Worm (Caenorhabditis elegans) whole organism, mixed stage, embryonic: ENCODE data around the gene pgp-5.

Source experiments
- M03D4.4 ChIP-seq: sonication (generic microtip); optimal IDR thresholded peaks from 2 replicates; lab custom pipeline; 2017; ENCODE audit warnings: mild to moderate bottlenecking, missing genetic modification characterization, missing compliant biosample characterization
- bed-3 ChIP-seq: fragments of 200-800 bp; sonication (Bioruptor generic); optimal IDR thresholded peaks from 3 replicates; lab custom pipeline; 2018; ENCODE audit warnings: mild to moderate bottlenecking, missing genetic modification characterization, moderate library complexity, missing compliant biosample characterization
- blmp-1 ChIP-seq: fragments of 150-350 bp; optimal IDR thresholded peaks from 2 replicates; lab custom pipeline; 2014; ENCODE audit warnings: missing biosample characterization, missing genetic modification characterization
- ceh-39 ChIP-seq: fragments of 150-350 bp; optimal IDR thresholded peaks from 2 replicates; lab custom pipeline; 2014; ENCODE audit warnings: missing biosample characterization, missing genetic modification characterization
- ceh-43 ChIP-seq: fragments of 200-800 bp; sonication (Bioruptor generic); optimal IDR thresholded peaks from 2 replicates; lab custom pipeline; 2018; ENCODE audit warnings: mild to moderate bottlenecking, missing genetic modification characterization, moderate library complexity, missing compliant biosample characterization
- ceh-83 ChIP-seq: fragments of 200-800 bp; sonication (Bioruptor generic); optimal IDR thresholded peaks from 2 replicates; lab custom pipeline; 2018; ENCODE audit warnings: mild to moderate bottlenecking, missing genetic modification characterization, missing compliant biosample characterization
- ces-1 ChIP-seq: fragments of 150-350 bp; optimal IDR thresholded peaks from 2 replicates; lab custom pipeline; 2014; ENCODE audit warnings: missing biosample characterization, missing genetic modification reagents, missing genetic modification characterization
- cnd-1 ChIP-seq: fragments of 200-800 bp; sonication (Bioruptor generic); optimal IDR thresholded peaks from 2 replicates; lab custom pipeline; 2018; ENCODE audit warnings: mild to moderate bottlenecking, missing genetic modification characterization, missing compliant biosample characterization
- drap-1 ChIP-seq: fragments of 200-800 bp; sonication (Bioruptor generic); optimal IDR thresholded peaks from 3 replicates; lab custom pipeline; 2018; ENCODE audit warnings: mild to moderate bottlenecking, missing genetic modification characterization, missing compliant biosample characterization
- elt-1 ChIP-seq: sonication (generic microtip); optimal IDR thresholded peaks from 2 replicates; lab custom pipeline; 2017; ENCODE audit warnings: missing genetic modification characterization, mild to moderate bottlenecking, missing compliant biosample characterization, antibody characterized with exemption, moderate library complexity, borderline replicate concordance; ENCODE audit not compliant: insufficient read depth
- elt-3 ChIP-seq: fragments of 150-350 bp; optimal IDR thresholded peaks from 2 replicates; lab custom pipeline; 2014; ENCODE audit warnings: missing biosample characterization, missing genetic modification characterization
- flh-1 ChIP-seq: fragments of 200-800 bp; sonication (Bioruptor generic); optimal IDR thresholded peaks from 2 replicates; lab custom pipeline; 2018; ENCODE audit warnings: mild to moderate bottlenecking, missing genetic modification characterization, moderate library complexity, missing compliant biosample characterization
- ham-2 ChIP-seq: fragments of 200-800 bp; sonication (Bioruptor generic); optimal IDR thresholded peaks from 2 replicates; lab custom pipeline; 2018; ENCODE audit warnings: mild to moderate bottlenecking, missing genetic modification characterization, missing compliant biosample characterization
- hlh-1 ChIP-seq: fragments of 150-350 bp; optimal IDR thresholded peaks from 2 replicates; lab custom pipeline; 2014; ENCODE audit warnings: missing biosample characterization, missing genetic modification reagents, missing genetic modification characterization
- lin-13 ChIP-seq: fragments of 150-350 bp; optimal IDR thresholded peaks from 2 replicates; lab custom pipeline; 2014; ENCODE audit warnings: missing biosample characterization, missing genetic modification characterization
- lin-32 ChIP-seq: fragments of 200-800 bp; sonication (Bioruptor generic); optimal IDR thresholded peaks from 2 replicates; lab custom pipeline; 2018; ENCODE audit warnings: mild to moderate bottlenecking, missing genetic modification characterization, missing compliant biosample characterization
- lsy-2 ChIP-seq: fragments of 150-350 bp; optimal IDR thresholded peaks from 2 replicates; lab custom pipeline; 2014; ENCODE audit warnings: missing biosample characterization, missing genetic modification characterization
- mab-5 ChIP-seq: fragments of 150-350 bp; optimal IDR thresholded peaks from 2 replicates; lab custom pipeline; 2014; ENCODE audit warnings: missing biosample characterization, missing genetic modification characterization
- mep-1 ChIP-seq: fragments of 150-350 bp; optimal IDR thresholded peaks from 2 replicates; lab custom pipeline; 2017; ENCODE audit warnings: missing biosample characterization, missing genetic modification reagents, missing genetic modification characterization, inconsistent platforms
- mls-2 ChIP-seq: sonication (generic microtip); optimal IDR thresholded peaks from 2 replicates; lab custom pipeline; 2016; ENCODE audit warnings: mild to moderate bottlenecking, missing genetic modification characterization, moderate library complexity, missing compliant biosample characterization
- nhr-12 ChIP-seq: fragments of 150-350 bp; optimal IDR thresholded peaks from 2 replicates; lab custom pipeline; 2014; ENCODE audit warnings: missing biosample characterization, missing genetic modification characterization
- nhr-2 ChIP-seq: fragments of 150-350 bp; optimal IDR thresholded peaks from 2 replicates; lab custom pipeline; 2014; ENCODE audit warnings: missing biosample characterization, missing genetic modification characterization
- nhr-237 ChIP-seq: fragments of 150-350 bp; optimal IDR thresholded peaks from 2 replicates; lab custom pipeline; 2014; ENCODE audit warnings: missing biosample characterization, missing genetic modification characterization
- nhr-28 ChIP-seq: fragments of 150-350 bp; optimal IDR thresholded peaks from 2 replicates; lab custom pipeline; 2014; ENCODE audit warnings: missing biosample characterization, missing genetic modification characterization
- nhr-76 ChIP-seq: sonication (generic microtip); optimal IDR thresholded peaks from 2 replicates; lab custom pipeline; 2017; ENCODE audit warnings: missing biosample characterization, missing genetic modification characterization
- pha-4 ChIP-seq: fragments of 150-350 bp; optimal IDR thresholded peaks from 2 replicates; lab custom pipeline; 2018; ENCODE audit warnings: missing biosample characterization, missing genetic modification reagents, missing genetic modification characterization
- sem-2 ChIP-seq: fragments of 200-800 bp; sonication (Bioruptor generic); optimal IDR thresholded peaks from 2 replicates; lab custom pipeline; 2018; ENCODE audit warnings: mild to moderate bottlenecking, missing genetic modification characterization, missing compliant biosample characterization
- snpc-4 ChIP-seq: fragments of 150-350 bp; optimal IDR thresholded peaks from 2 replicates; lab custom pipeline; 2014; ENCODE audit warnings: missing biosample characterization, missing genetic modification characterization
- sptf-1 ChIP-seq: sonication (generic microtip); optimal IDR thresholded peaks from 2 replicates; lab custom pipeline; 2017; ENCODE audit warnings: mild to moderate bottlenecking, missing genetic modification characterization, moderate library complexity, missing compliant biosample characterization
- tbx-8 ChIP-seq: fragments of 200-800 bp; sonication (Bioruptor generic); optimal IDR thresholded peaks from 2 replicates; lab custom pipeline; 2018; ENCODE audit warnings: mild to moderate bottlenecking, missing genetic modification characterization, moderate library complexity, missing compliant biosample characterization
- unc-120 ChIP-seq: sonication (generic microtip); optimal IDR thresholded peaks from 2 replicates; lab custom pipeline; 2017; ENCODE audit warnings: missing genetic modification characterization, missing compliant biosample characterization; ENCODE audit not compliant: poor library complexity, severe bottlenecking
- unc-39 ChIP-seq: fragments of 150-350 bp; optimal IDR thresholded peaks from 2 replicates; lab custom pipeline; 2014; ENCODE audit warnings: missing biosample characterization, missing genetic modification characterization
- unc-62 ChIP-seq: fragments of 150-350 bp; optimal IDR thresholded peaks from 2 replicates; lab custom pipeline; 2014; ENCODE audit warnings: missing biosample characterization, missing genetic modification reagents, missing genetic modification characterization
- zip-8 ChIP-seq: fragments of 150-350 bp; optimal IDR thresholded peaks from 2 replicates; lab custom pipeline; 2014; ENCODE audit warnings: missing biosample characterization, missing genetic modification characterization
- ztf-11 ChIP-seq: fragments of 150-350 bp; optimal IDR thresholded peaks from 2 replicates; lab custom pipeline; 2014; ENCODE audit warnings: missing biosample characterization, missing genetic modification characterization

The pgp-5 gene

DNA sequence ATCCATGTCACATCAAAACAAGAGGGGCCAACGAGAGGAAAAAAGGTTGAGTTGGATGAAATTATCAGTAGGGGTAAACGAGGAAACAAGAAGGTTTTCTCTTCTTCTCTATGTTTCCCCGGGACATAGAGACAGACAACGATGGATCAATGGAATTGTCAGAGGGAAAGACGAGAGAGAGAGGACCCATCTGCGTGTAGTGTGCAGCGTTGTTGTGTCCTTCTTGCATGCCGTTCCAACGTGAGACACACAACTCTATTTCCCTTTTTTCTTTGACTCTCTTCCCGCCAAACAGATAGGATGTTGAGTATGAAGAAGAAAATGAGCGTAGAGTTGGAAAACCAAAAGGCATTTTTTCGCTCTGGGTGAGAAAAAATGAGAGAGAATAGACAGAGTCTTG lies 41.9 kb upstream of the pgp-5 start:
- TF ChIP-seq bed-3 (GFP tag; lab: Kevin White, UChicago) (no peak), nhr-12 (peak; percentile 35), drap-1 (GFP tag; lab: Kevin White, UChicago) (peak; percentile 45), flh-1 (no peak), tbx-8 (no peak), unc-39 (no peak), mab-5 (tag; lab: Kevin White, UChicago) (no peak), blmp-1 (tag; lab: Kevin White, UChicago) (no peak), ham-2 (GFP tag; lab: Kevin White, UChicago) (no peak), M03D4.4 (peak; percentile 27), unc-62 (GFP tag; lab: Kevin White, UChicago) (peak; percentile 72), nhr-237 (tag; lab: Kevin White, UChicago) (no peak), sem-2 (no peak), mls-2 (tag; lab: Kevin White, UChicago) (peak; percentile 25), lin-13 (tag; lab: Kevin White, UChicago) (no peak), elt-3 (tag; lab: Kevin White, UChicago) (no peak), ceh-43 (no peak), lsy-2 (tag; lab: Kevin White, UChicago) (no peak), sptf-1 (tag; lab: Kevin White, UChicago) (no peak), snpc-4 (no peak), elt-1 (no peak), ces-1 (GFP tag; lab: Kevin White, UChicago) (peak; percentile 69), zip-8 (tag; lab: Kevin White, UChicago) (no peak), pha-4 (tag; lab: Kevin White, UChicago) (no peak), lin-32 (GFP tag; lab: Kevin White, UChicago) (no peak), nhr-2 (no peak), ceh-83 (GFP tag; lab: Kevin White, UChicago) (no peak), nhr-76 (no peak), unc-120 (peak; percentile 86), hlh-1 (tag; lab: Kevin White, UChicago) (peak; percentile 74), cnd-1 (peak; percentile 18), ceh-39 (tag; lab: Kevin White, UChicago) (no peak), nhr-28 (no peak), mep-1 (peak; percentile 72), ztf-11 (tag; lab: Kevin White, UChicago) (no peak)

DNA sequence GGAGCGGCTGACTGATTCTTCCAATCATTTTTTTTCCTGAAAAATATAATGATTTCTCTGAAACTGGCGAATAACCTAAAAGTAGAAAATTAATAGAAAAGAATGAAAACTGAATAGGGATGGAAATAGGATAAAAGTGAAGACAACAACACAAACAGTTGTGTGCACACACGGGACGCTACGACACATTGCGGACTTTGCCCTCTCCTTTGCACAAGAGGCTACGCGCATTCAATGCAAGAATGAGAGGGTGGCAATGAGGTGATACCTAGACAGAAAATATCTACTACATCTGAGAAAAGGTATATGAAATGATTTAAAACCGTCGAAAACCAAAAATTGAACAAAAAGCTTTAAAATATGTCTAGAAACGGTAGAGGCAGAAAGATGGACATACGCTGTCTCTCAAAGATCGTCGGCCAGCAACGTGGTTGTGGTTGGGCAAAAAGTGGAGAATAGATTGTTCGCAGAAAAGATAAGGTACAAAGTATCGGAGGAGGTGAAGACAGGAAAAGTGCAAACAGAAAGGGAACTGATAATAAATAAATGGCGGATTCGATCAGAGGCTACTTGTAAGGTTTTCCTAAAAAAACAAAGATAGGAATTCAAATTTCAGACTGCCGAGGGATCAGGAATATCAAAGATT lies 41.1 kb upstream of the pgp-5 start, which contains the start of gene suca-1:
suca-1 (minus strand) TSS at position 36 of the 646 bp plus-strand sequence.
- TF ChIP-seq unc-39, result no peak
- no peak for TF ChIP-seq ceh-83 (GFP tag; lab: Kevin White, UChicago)
- TF ChIP-seq nhr-237 (tag; lab: Kevin White, UChicago), result peak; percentile 17
- TF ChIP-seq cnd-1, result peak; percentile 55
- no peak for TF ChIP-seq nhr-28
- TF ChIP-seq mep-1, result peak; percentile 57
- no peak for TF ChIP-seq nhr-12
- TF ChIP-seq lin-13 (tag; lab: Kevin White, UChicago), result peak; percentile 49
- TF ChIP-seq ceh-43, result no peak
- TF ChIP-seq hlh-1 (tag; lab: Kevin White, UChicago), result peak; percentile 69
- peak; percentile 70 for TF ChIP-seq sptf-1 (tag; lab: Kevin White, UChicago)
- TF ChIP-seq ztf-11 (tag; lab: Kevin White, UChicago), result no peak
- peak; percentile 32 for TF ChIP-seq pha-4 (tag; lab: Kevin White, UChicago)
- TF ChIP-seq drap-1 (GFP tag; lab: Kevin White, UChicago), result peak; percentile 54
- TF ChIP-seq zip-8 (tag; lab: Kevin White, UChicago), result no peak
- TF ChIP-seq unc-120, result peak; percentile 14
- TF ChIP-seq nhr-2, result no peak
- peak; percentile 35 for TF ChIP-seq M03D4.4

ce11 chrX:10896498-10896897 lies 37.4 kb upstream of the pgp-5 start, which contains the start of gene haly-1:
Gene haly-1 (minus strand): TSS chrX:10896598.
- TF ChIP-seq elt-1 (no peak), nhr-28 (no peak), elt-3 (tag; lab: Kevin White, UChicago) (no peak), mls-2 (tag; lab: Kevin White, UChicago) (no peak), drap-1 (GFP tag; lab: Kevin White, UChicago) (no peak)
